Fruit fly (Drosophila melanogaster) whole organism, embryonic: ENCODE data around the gene SP555.
A peak's percentile ranks its signal among the peaks of the same experiment; 100 is the strongest.

Source experiments
- CG10209 ChIP-seq: fragments of 200-800 bp; sonication (Bioruptor generic); optimal IDR thresholded peaks from 3 replicates; lab custom pipeline; 2017; ENCODE audit warnings: missing biosample characterization, mild to moderate bottlenecking, missing genetic modification characterization, missing genetic modification reagents
- CG10267 ChIP-seq: fragments of 200-800 bp; sonication (Bioruptor generic); optimal IDR thresholded peaks from 2 replicates; lab custom pipeline; 2018; ENCODE audit warnings: missing biosample characterization, mild to moderate bottlenecking, missing genetic modification characterization, moderate library complexity
- CG11504 ChIP-seq: fragments of 200-800 bp; sonication (Bioruptor generic); optimal IDR thresholded peaks from 3 replicates; lab custom pipeline; 2019; ENCODE audit warnings: missing biosample characterization, mild to moderate bottlenecking, missing genetic modification characterization, moderate library complexity
- CG12219 ChIP-seq: fragments of 200-800 bp; sonication (Bioruptor generic); optimal IDR thresholded peaks from 3 replicates; lab custom pipeline; 2018; ENCODE audit warnings: missing biosample characterization, mild to moderate bottlenecking, missing genetic modification characterization
- CG14860 ChIP-seq: fragments of 200-800 bp; sonication (Bioruptor generic); IDR thresholded peaks from 3 replicates; pipeline ENCODE4 v1.3.6; 2022; ENCODE audit warnings: missing biosample characterization, missing genetic modification characterization; ENCODE audit not compliant: partially characterized antibody
- CG1529 ChIP-seq: fragments of 200-800 bp; sonication (Bioruptor generic); optimal IDR thresholded peaks from 3 replicates; lab custom pipeline; 2018; ENCODE audit warnings: missing biosample characterization, missing genetic modification characterization
- CG1602 ChIP-seq: fragments of 200-800 bp; sonication (Bioruptor generic); optimal IDR thresholded peaks from 3 replicates; lab custom pipeline; 2016; ENCODE audit warnings: missing biosample characterization, missing genetic modification characterization
- CG17361 ChIP-seq: fragments of 200-800 bp; sonication (Bioruptor generic); IDR thresholded peaks from 3 replicates; pipeline ENCODE4 v1.3.6; 2022; ENCODE audit warnings: missing biosample characterization, missing genetic modification characterization
- CG17829 ChIP-seq: fragments of 200-800 bp; optimal IDR thresholded peaks from 2 replicates; lab custom pipeline; 2019; ENCODE audit warnings: missing biosample characterization, mild to moderate bottlenecking, missing genetic modification characterization, moderate library complexity
- CG17912 ChIP-seq: fragments of 200-800 bp; sonication (Bioruptor generic); optimal IDR thresholded peaks from 2 replicates; lab custom pipeline; 2018; ENCODE audit warnings: missing biosample characterization, mild to moderate bottlenecking, missing genetic modification characterization
- CG18262 ChIP-seq: fragments of 200-800 bp; optimal IDR thresholded peaks from 3 replicates; lab custom pipeline; 2019; ENCODE audit warnings: missing biosample characterization, mild to moderate bottlenecking, missing genetic modification characterization, moderate library complexity
- CG18599 ChIP-seq: fragments of 200-800 bp; sonication (Bioruptor generic); optimal IDR thresholded peaks from 3 replicates; lab custom pipeline; 2017; ENCODE audit warnings: missing biosample characterization, missing genetic modification characterization, mild to moderate bottlenecking, moderate library complexity, missing genetic modification reagents
- CG2120 ChIP-seq: fragments of 200-800 bp; sonication (Bioruptor generic); optimal IDR thresholded peaks from 3 replicates; lab custom pipeline; 2016; ENCODE audit warnings: missing biosample characterization, missing genetic modification characterization
- CG2678 ChIP-seq: fragments of 200-800 bp; sonication (Bioruptor generic); optimal IDR thresholded peaks from 3 replicates; lab custom pipeline; 2019; ENCODE audit warnings: missing biosample characterization, mild to moderate bottlenecking, missing genetic modification characterization, moderate library complexity
- CG30403 ChIP-seq: fragments of 200-800 bp; sonication (Bioruptor generic); optimal IDR thresholded peaks from 3 replicates; lab custom pipeline; 2016; ENCODE audit warnings: missing biosample characterization, missing genetic modification characterization
- CG3163 ChIP-seq: fragments of 200-800 bp; sonication (Bioruptor generic); optimal IDR thresholded peaks from 3 replicates; lab custom pipeline; 2016; ENCODE audit warnings: missing biosample characterization, missing genetic modification characterization
- CG4404 ChIP-seq: fragments of 200-800 bp; sonication (Bioruptor generic); IDR thresholded peaks from 2 replicates; pipeline ENCODE4 v1.3.6; 2022; ENCODE audit warnings: missing biosample characterization, missing genetic modification characterization
- CG7839 ChIP-seq: fragments of 200-800 bp; sonication (Bioruptor generic); optimal IDR thresholded peaks from 3 replicates; lab custom pipeline; 2018; ENCODE audit warnings: missing biosample characterization, mild to moderate bottlenecking, missing genetic modification characterization, moderate library complexity
- CG8089 ChIP-seq: fragments of 200-800 bp; sonication (Bioruptor generic); optimal IDR thresholded peaks from 3 replicates; lab custom pipeline; 2016; ENCODE audit warnings: missing biosample characterization, missing genetic modification characterization
- CG9727 ChIP-seq: fragments of 200-800 bp; sonication (Bioruptor generic); optimal IDR thresholded peaks from 3 replicates; lab custom pipeline; 2017; ENCODE audit warnings: missing biosample characterization, mild to moderate bottlenecking, missing genetic modification characterization
- Chrac-16 ChIP-seq: fragments of 200-800 bp; sonication (Bioruptor generic); optimal IDR thresholded peaks from 3 replicates; lab custom pipeline; 2016; ENCODE audit warnings: missing biosample characterization, missing genetic modification characterization
- D19A ChIP-seq: fragments of 200-800 bp; optimal IDR thresholded peaks from 3 replicates; lab custom pipeline; 2019; ENCODE audit warnings: missing biosample characterization, mild to moderate bottlenecking, missing genetic modification characterization, moderate library complexity
- Dek ChIP-seq: fragments of 200-800 bp; sonication (Bioruptor generic); optimal IDR thresholded peaks from 3 replicates; lab custom pipeline; 2019; ENCODE audit warnings: missing biosample characterization, mild to moderate bottlenecking, missing genetic modification characterization, moderate library complexity
- Fer1 ChIP-seq: fragments of 200-800 bp; sonication (Bioruptor generic); optimal IDR thresholded peaks from 2 replicates; lab custom pipeline; 2017; ENCODE audit warnings: missing biosample characterization, mild to moderate bottlenecking, missing genetic modification characterization
- Hr51 ChIP-seq, 2 experiments: fragments of 200-800 bp; sonication (Bioruptor generic); optimal IDR thresholded peaks; 2 replicates in 1 of 2; 3 replicates in 1 of 2; lab custom pipeline; 2016 to 2018; ENCODE audit warnings: missing biosample characterization in 2 of 2, missing genetic modification characterization in 2 of 2, mild to moderate bottlenecking in 1 of 2, moderate library complexity in 1 of 2
- Nf-YB ChIP-seq: fragments of 200-800 bp; sonication (Bioruptor generic); optimal IDR thresholded peaks from 3 replicates; lab custom pipeline; 2019; ENCODE audit warnings: missing biosample characterization, mild to moderate bottlenecking, missing genetic modification characterization, moderate library complexity
- Pdp1 ChIP-seq, 2 experiments: fragments of 200-800 bp; sonication (Bioruptor generic); optimal IDR thresholded peaks; 3 replicates each; lab custom pipeline; 2016; ENCODE audit warnings: missing biosample characterization in 2 of 2, missing genetic modification characterization in 2 of 2, mild to moderate bottlenecking in 1 of 2, moderate library complexity in 1 of 2
- Scr ChIP-seq: fragments of 200-800 bp; sonication (Bioruptor generic); IDR thresholded peaks from 2 replicates; pipeline ENCODE4 v1.3.6; 2022; ENCODE audit warnings: missing biosample characterization, missing genetic modification characterization; ENCODE audit not compliant: partially characterized antibody
- Six4 ChIP-seq: fragments of 200-800 bp; sonication (Bioruptor generic); optimal IDR thresholded peaks from 2 replicates; lab custom pipeline; 2016; ENCODE audit warnings: missing biosample characterization, missing genetic modification characterization
- Taf1 ChIP-seq: fragments of 200-800 bp; sonication (Bioruptor generic); IDR thresholded peaks from 2 replicates; pipeline ENCODE4 v1.3.6; 2022; ENCODE audit warnings: missing biosample characterization, missing genetic modification characterization
- ara ChIP-seq: fragments of 200-800 bp; sonication (Bioruptor generic); IDR thresholded peaks from 2 replicates; pipeline ENCODE4 v1.3.6; 2022; ENCODE audit warnings: missing biosample characterization, missing genetic modification characterization
- bsh ChIP-seq, 2 experiments: fragments of 200-800 bp; sonication (Bioruptor generic); optimal IDR thresholded peaks; 2 replicates each; lab custom pipeline; 2017 to 2018; ENCODE audit warnings: mild to moderate bottlenecking in 2 of 2, missing biosample characterization in 2 of 2, missing genetic modification characterization in 2 of 2, moderate library complexity in 1 of 2
- danr ChIP-seq: fragments of 200-800 bp; sonication (Bioruptor generic); IDR thresholded peaks from 2 replicates; pipeline ENCODE4 v1.3.6; 2022; ENCODE audit warnings: missing biosample characterization, missing genetic modification characterization
- disco-r ChIP-seq: fragments of 200-800 bp; sonication (Bioruptor generic); optimal IDR thresholded peaks from 2 replicates; lab custom pipeline; 2016; ENCODE audit warnings: missing biosample characterization, missing genetic modification characterization
- dmrt11E ChIP-seq: fragments of 200-800 bp; sonication (Bioruptor generic); optimal IDR thresholded peaks from 3 replicates; lab custom pipeline; 2018; ENCODE audit warnings: missing biosample characterization, mild to moderate bottlenecking, missing genetic modification characterization, moderate library complexity
- fd96Cb ChIP-seq: fragments of 200-800 bp; sonication (Bioruptor generic); optimal IDR thresholded peaks from 2 replicates; lab custom pipeline; 2018; ENCODE audit warnings: missing biosample characterization, mild to moderate bottlenecking, missing genetic modification characterization, moderate library complexity
- grau ChIP-seq: fragments of 200-800 bp; optimal IDR thresholded peaks from 3 replicates; lab custom pipeline; 2019; ENCODE audit warnings: missing biosample characterization, mild to moderate bottlenecking, missing genetic modification characterization, moderate library complexity
- ind ChIP-seq: fragments of 200-800 bp; sonication (Bioruptor generic); optimal IDR thresholded peaks from 3 replicates; lab custom pipeline; 2016; ENCODE audit warnings: missing biosample characterization, missing genetic modification characterization
- nerfin-1 ChIP-seq: fragments of 200-800 bp; sonication (Bioruptor generic); optimal IDR thresholded peaks from 3 replicates; lab custom pipeline; 2019; ENCODE audit warnings: missing biosample characterization, mild to moderate bottlenecking, missing genetic modification characterization, moderate library complexity
- phol ChIP-seq: fragments of 200-800 bp; sonication (Bioruptor generic); optimal IDR thresholded peaks from 3 replicates; lab custom pipeline; 2018; ENCODE audit warnings: missing biosample characterization, mild to moderate bottlenecking, missing genetic modification characterization, moderate library complexity
- pum ChIP-seq: fragments of 200-800 bp; sonication (Bioruptor generic); optimal IDR thresholded peaks from 2 replicates; lab custom pipeline; 2016; ENCODE audit warnings: missing biosample characterization, missing genetic modification characterization
- row ChIP-seq: fragments of 200-800 bp; sonication (Bioruptor generic); IDR thresholded peaks from 3 replicates; pipeline ENCODE4 v1.3.6; 2022; ENCODE audit warnings: missing biosample characterization, missing genetic modification characterization
- sens ChIP-seq: fragments of 200-800 bp; sonication (Bioruptor generic); peaks from one replicate; lab custom pipeline; 2016; ENCODE audit warnings: missing biosample characterization, missing genetic modification characterization
- sisA ChIP-seq: fragments of 200-800 bp; sonication (Bioruptor generic); IDR thresholded peaks from 2 replicates; pipeline ENCODE4 v1.3.6; 2022; ENCODE audit warnings: missing biosample characterization, missing genetic modification characterization
- slp2 ChIP-seq: fragments of 200-800 bp; sonication (Bioruptor generic); optimal IDR thresholded peaks from 2 replicates; lab custom pipeline; 2016; ENCODE audit warnings: missing biosample characterization, missing genetic modification characterization
- sob ChIP-seq: fragments of 200-800 bp; sonication (Bioruptor generic); IDR thresholded peaks from 2 replicates; pipeline ENCODE4 v1.3.6; 2022; ENCODE audit warnings: missing biosample characterization, missing genetic modification characterization
- trem ChIP-seq: fragments of 200-800 bp; optimal IDR thresholded peaks from 3 replicates; lab custom pipeline; 2019; ENCODE audit warnings: missing biosample characterization, mild to moderate bottlenecking, missing genetic modification characterization, moderate library complexity
- twi ChIP-seq: fragments of 200-800 bp; optimal IDR thresholded peaks from 2 replicates; lab custom pipeline; 2019; ENCODE audit warnings: missing biosample characterization, mild to moderate bottlenecking, missing genetic modification characterization, moderate library complexity
- unpg ChIP-seq: fragments of 200-800 bp; sonication (Bioruptor generic); optimal IDR thresholded peaks from 3 replicates; lab custom pipeline; 2018; ENCODE audit warnings: missing biosample characterization, mild to moderate bottlenecking, missing genetic modification characterization, moderate library complexity
- zen ChIP-seq: fragments of 200-800 bp; sonication (Bioruptor generic); optimal IDR thresholded peaks from 3 replicates; lab custom pipeline; 2018; ENCODE audit warnings: missing biosample characterization, mild to moderate bottlenecking, missing genetic modification characterization, moderate library complexity

SP555 gene

DNA sequence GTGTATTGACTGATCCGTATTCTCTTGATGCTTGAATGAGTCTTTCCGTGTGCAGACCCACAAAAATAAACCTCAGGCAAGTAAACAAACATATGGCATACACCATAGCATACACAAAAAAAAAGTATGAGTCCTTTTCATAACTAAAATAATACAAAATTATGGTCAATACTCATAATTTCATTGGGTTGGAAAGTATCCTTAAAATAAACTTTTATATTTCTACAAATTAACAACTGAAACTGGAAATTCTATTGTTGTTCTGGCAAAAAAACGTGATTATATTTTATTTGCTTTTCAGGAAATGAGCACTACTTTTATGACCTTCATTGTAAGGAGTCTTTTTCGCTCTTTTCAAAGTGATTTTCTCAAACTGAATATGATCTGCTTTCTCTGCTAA, 4.6 kb downstream of the SP555 start (continued):
- TF ChIP-seq CG11504 (tag; lab: Kevin White, UChicago) (peak; percentile 49), twi (tag; lab: Kevin White, UChicago) (peak; percentile 73), CG9727 (GFP tag; lab: Kevin White, UChicago) (peak; percentile 36), Nf-YB (GFP tag; lab: Kevin White, UChicago) (peak; percentile 1), sens (GFP tag; lab: Kevin White, UChicago) (peak; percentile 88), danr (no peak), unpg (GFP tag; lab: Kevin White, UChicago) (peak; percentile 48), CG17912 (no peak), CG3163 (GFP tag; lab: Kevin White, UChicago) (no peak), dmrt11E (tag; lab: Kevin White, UChicago) (peak; percentile 62), CG1529 (GFP tag; lab: Kevin White, UChicago) (peak; percentile 3), Hr51 (GFP tag; optimal IDR thresholded peaks at IDR 0.05; lab: Kevin White, UChicago) (peak in 1 of 2 experiments; percentile 40), CG18599 (GFP tag; lab: Kevin White, UChicago) (peak; percentile 3), pum (no peak), CG2678 (tag; lab: Kevin White, UChicago) (peak; percentile 62), nerfin-1 (peak; percentile 25), CG4404 (GFP tag; lab: Robert Waterston, UW) (no peak), Fer1 (GFP tag; lab: Kevin White, UChicago) (peak; percentile 0), bsh (GFP tag; optimal IDR thresholded peaks at IDR 0.05; lab: Kevin White, UChicago) (peak in 1 of 2 experiments; percentile 53), Pdp1 (GFP tag; optimal IDR thresholded peaks at IDR 0.05; lab: Kevin White, UChicago) (peak in 1 of 2 experiments; percentile 6), trem (peak; percentile 22), Chrac-16 (GFP tag; lab: Kevin White, UChicago) (no peak), CG8089 (GFP tag; lab: Kevin White, UChicago) (no peak), CG7839 (tag; lab: Kevin White, UChicago) (peak; percentile 43), Six4 (GFP tag; lab: Kevin White, UChicago) (peak; percentile 13), CG12219 (GFP tag; lab: Kevin White, UChicago) (no peak), ind (GFP tag; lab: Kevin White, UChicago) (peak; percentile 11), slp2 (GFP tag; lab: Kevin White, UChicago) (no peak), ara (GFP tag; lab: Robert Waterston, UW) (no peak), sisA (no peak), CG18262 (tag; lab: Kevin White, UChicago) (peak; percentile 68), zen (peak; percentile 46), row (GFP tag; lab: Robert Waterston, UW) (peak; percentile 48), CG17829 (tag; lab: Kevin White, UChicago) (peak; percentile 30), D19A (tag; lab: Kevin White, UChicago) (peak; percentile 47), CG30403 (GFP tag; lab: Kevin White, UChicago) (peak; percentile 4), Taf1 (GFP tag; lab: Robert Waterston, UW) (no peak), CG2120 (GFP tag; lab: Kevin White, UChicago) (peak; percentile 16), CG1602 (peak; percentile 17), Dek (tag; lab: Kevin White, UChicago) (no peak), fd96Cb (tag; lab: Kevin White, UChicago) (peak; percentile 33), grau (tag; lab: Kevin White, UChicago) (peak; percentile 42), disco-r (GFP tag; lab: Kevin White, UChicago) (no peak), CG17361 (peak; percentile 53; the same call in 2 of the 3 replicates), CG10267 (tag; lab: Kevin White, UChicago) (peak; percentile 36), Scr (no peak), CG10209 (GFP tag; lab: Kevin White, UChicago) (peak; percentile 3), sob (no peak), CG14860 (GFP tag; lab: Robert Waterston, UW) (no peak), phol (peak; percentile 57)
